Worm (Caenorhabditis elegans) whole organism, mixed stage, embryonic: ENCODE data around the gene F41G3.3.

Experiments
- M03D4.4 ChIP-seq: sonication (generic microtip); optimal IDR thresholded peaks from 2 replicates; lab custom pipeline; 2017; ENCODE audit warnings: mild to moderate bottlenecking, missing genetic modification characterization, missing compliant biosample characterization
- bed-3 ChIP-seq: fragments of 200-800 bp; sonication (Bioruptor generic); optimal IDR thresholded peaks from 3 replicates; lab custom pipeline; 2018; ENCODE audit warnings: mild to moderate bottlenecking, missing genetic modification characterization, moderate library complexity, missing compliant biosample characterization
- blmp-1 ChIP-seq: fragments of 150-350 bp; optimal IDR thresholded peaks from 2 replicates; lab custom pipeline; 2014; ENCODE audit warnings: missing biosample characterization, missing genetic modification characterization
- ceh-39 ChIP-seq: fragments of 150-350 bp; optimal IDR thresholded peaks from 2 replicates; lab custom pipeline; 2014; ENCODE audit warnings: missing biosample characterization, missing genetic modification characterization
- ceh-43 ChIP-seq: fragments of 200-800 bp; sonication (Bioruptor generic); optimal IDR thresholded peaks from 2 replicates; lab custom pipeline; 2018; ENCODE audit warnings: mild to moderate bottlenecking, missing genetic modification characterization, moderate library complexity, missing compliant biosample characterization
- ceh-83 ChIP-seq: fragments of 200-800 bp; sonication (Bioruptor generic); optimal IDR thresholded peaks from 2 replicates; lab custom pipeline; 2018; ENCODE audit warnings: mild to moderate bottlenecking, missing genetic modification characterization, missing compliant biosample characterization
- ces-1 ChIP-seq: fragments of 150-350 bp; optimal IDR thresholded peaks from 2 replicates; lab custom pipeline; 2014; ENCODE audit warnings: missing biosample characterization, missing genetic modification reagents, missing genetic modification characterization
- cnd-1 ChIP-seq: fragments of 200-800 bp; sonication (Bioruptor generic); optimal IDR thresholded peaks from 2 replicates; lab custom pipeline; 2018; ENCODE audit warnings: mild to moderate bottlenecking, missing genetic modification characterization, missing compliant biosample characterization
- drap-1 ChIP-seq: fragments of 200-800 bp; sonication (Bioruptor generic); optimal IDR thresholded peaks from 3 replicates; lab custom pipeline; 2018; ENCODE audit warnings: mild to moderate bottlenecking, missing genetic modification characterization, missing compliant biosample characterization
- elt-1 ChIP-seq: sonication (generic microtip); optimal IDR thresholded peaks from 2 replicates; lab custom pipeline; 2017; ENCODE audit warnings: missing genetic modification characterization, mild to moderate bottlenecking, missing compliant biosample characterization, antibody characterized with exemption, moderate library complexity, borderline replicate concordance; ENCODE audit not compliant: insufficient read depth
- flh-1 ChIP-seq: fragments of 200-800 bp; sonication (Bioruptor generic); optimal IDR thresholded peaks from 2 replicates; lab custom pipeline; 2018; ENCODE audit warnings: mild to moderate bottlenecking, missing genetic modification characterization, moderate library complexity, missing compliant biosample characterization
- hlh-1 ChIP-seq: fragments of 150-350 bp; optimal IDR thresholded peaks from 2 replicates; lab custom pipeline; 2014; ENCODE audit warnings: missing biosample characterization, missing genetic modification reagents, missing genetic modification characterization
- lin-13 ChIP-seq: fragments of 150-350 bp; optimal IDR thresholded peaks from 2 replicates; lab custom pipeline; 2014; ENCODE audit warnings: missing biosample characterization, missing genetic modification characterization
- lin-32 ChIP-seq: fragments of 200-800 bp; sonication (Bioruptor generic); optimal IDR thresholded peaks from 2 replicates; lab custom pipeline; 2018; ENCODE audit warnings: mild to moderate bottlenecking, missing genetic modification characterization, missing compliant biosample characterization
- lsy-2 ChIP-seq: fragments of 150-350 bp; optimal IDR thresholded peaks from 2 replicates; lab custom pipeline; 2014; ENCODE audit warnings: missing biosample characterization, missing genetic modification characterization
- mab-5 ChIP-seq: fragments of 150-350 bp; optimal IDR thresholded peaks from 2 replicates; lab custom pipeline; 2014; ENCODE audit warnings: missing biosample characterization, missing genetic modification characterization
- mls-2 ChIP-seq: sonication (generic microtip); optimal IDR thresholded peaks from 2 replicates; lab custom pipeline; 2016; ENCODE audit warnings: mild to moderate bottlenecking, missing genetic modification characterization, moderate library complexity, missing compliant biosample characterization
- nhr-12 ChIP-seq: fragments of 150-350 bp; optimal IDR thresholded peaks from 2 replicates; lab custom pipeline; 2014; ENCODE audit warnings: missing biosample characterization, missing genetic modification characterization
- nhr-237 ChIP-seq: fragments of 150-350 bp; optimal IDR thresholded peaks from 2 replicates; lab custom pipeline; 2014; ENCODE audit warnings: missing biosample characterization, missing genetic modification characterization
- nhr-28 ChIP-seq: fragments of 150-350 bp; optimal IDR thresholded peaks from 2 replicates; lab custom pipeline; 2014; ENCODE audit warnings: missing biosample characterization, missing genetic modification characterization
- nhr-76 ChIP-seq: sonication (generic microtip); optimal IDR thresholded peaks from 2 replicates; lab custom pipeline; 2017; ENCODE audit warnings: missing biosample characterization, missing genetic modification characterization
- pha-4 ChIP-seq: fragments of 150-350 bp; optimal IDR thresholded peaks from 2 replicates; lab custom pipeline; 2018; ENCODE audit warnings: missing biosample characterization, missing genetic modification reagents, missing genetic modification characterization
- sem-2 ChIP-seq: fragments of 200-800 bp; sonication (Bioruptor generic); optimal IDR thresholded peaks from 2 replicates; lab custom pipeline; 2018; ENCODE audit warnings: mild to moderate bottlenecking, missing genetic modification characterization, missing compliant biosample characterization
- tbx-8 ChIP-seq: fragments of 200-800 bp; sonication (Bioruptor generic); optimal IDR thresholded peaks from 2 replicates; lab custom pipeline; 2018; ENCODE audit warnings: mild to moderate bottlenecking, missing genetic modification characterization, moderate library complexity, missing compliant biosample characterization
- unc-120 ChIP-seq: sonication (generic microtip); optimal IDR thresholded peaks from 2 replicates; lab custom pipeline; 2017; ENCODE audit warnings: missing genetic modification characterization, missing compliant biosample characterization; ENCODE audit not compliant: poor library complexity, severe bottlenecking
- unc-39 ChIP-seq: fragments of 150-350 bp; optimal IDR thresholded peaks from 2 replicates; lab custom pipeline; 2014; ENCODE audit warnings: missing biosample characterization, missing genetic modification characterization
- unc-62 ChIP-seq: fragments of 150-350 bp; optimal IDR thresholded peaks from 2 replicates; lab custom pipeline; 2014; ENCODE audit warnings: missing biosample characterization, missing genetic modification reagents, missing genetic modification characterization
- zip-8 ChIP-seq: fragments of 150-350 bp; optimal IDR thresholded peaks from 2 replicates; lab custom pipeline; 2014; ENCODE audit warnings: missing biosample characterization, missing genetic modification characterization
- ztf-11 ChIP-seq: fragments of 150-350 bp; optimal IDR thresholded peaks from 2 replicates; lab custom pipeline; 2014; ENCODE audit warnings: missing biosample characterization, missing genetic modification characterization

Gene F41G3.3

DNA sequence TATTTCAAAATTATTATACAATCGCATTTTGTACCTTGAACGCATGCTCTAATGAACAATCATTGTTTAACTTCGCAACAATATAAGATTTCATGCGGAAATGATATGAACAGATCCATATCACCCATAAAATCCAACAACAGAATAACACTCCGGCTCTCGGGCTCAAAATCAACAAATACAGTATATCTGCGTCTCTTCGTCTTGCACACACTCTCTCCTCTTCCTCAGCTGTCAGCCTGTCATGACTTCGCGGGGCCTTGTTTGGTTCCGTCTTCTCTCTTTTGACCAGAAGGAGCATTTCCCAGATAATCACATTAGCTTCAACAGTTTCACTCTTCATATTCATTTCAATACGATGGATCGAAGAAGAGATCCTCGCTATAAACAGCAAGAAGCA, at the start of gene F41G3.3:
TSS of gene F41G3.3 (plus strand) at position 301 of the 400 bp plus-strand sequence.
- TF ChIP-seq flh-1 (GFP tag; lab: Kevin White, UChicago) (no peak), lin-13 (tag; lab: Kevin White, UChicago) (no peak), ces-1 (no peak), tbx-8 (GFP tag; lab: Kevin White, UChicago) (no peak), ceh-39 (tag; lab: Kevin White, UChicago) (no peak), zip-8 (tag; lab: Kevin White, UChicago) (no peak), nhr-28 (tag; lab: Kevin White, UChicago) (no peak), ztf-11 (no peak), blmp-1 (tag; lab: Kevin White, UChicago) (no peak), sem-2 (no peak), M03D4.4 (tag; lab: Kevin White, UChicago) (no peak), pha-4 (no peak), cnd-1 (tag; lab: Kevin White, UChicago) (no peak), elt-1 (tag; lab: Kevin White, UChicago) (no peak), ceh-83 (GFP tag; lab: Kevin White, UChicago) (no peak), hlh-1 (tag; lab: Kevin White, UChicago) (no peak), nhr-237 (tag; lab: Kevin White, UChicago) (no peak), ceh-43 (GFP tag; lab: Kevin White, UChicago) (no peak), nhr-76 (tag; lab: Kevin White, UChicago) (no peak), mab-5 (tag; lab: Kevin White, UChicago) (no peak)

ce11 chrII:6706552-6707091, 49.7 kb upstream of the F41G3.3 start:
- TF ChIP-seq nhr-12 (tag; lab: Kevin White, UChicago) (no peak), ces-1 (peak; percentile 82)

ce11 chrII:6707496-6708260, 48.7 kb upstream of the F41G3.3 start:
- TF ChIP-seq M03D4.4 (tag; lab: Kevin White, UChicago) = no peak
- peak; percentile 49 for TF ChIP-seq ces-1
- TF ChIP-seq nhr-76 (tag; lab: Kevin White, UChicago) = no peak
- no peak for TF ChIP-seq lin-32
- TF ChIP-seq hlh-1 (tag; lab: Kevin White, UChicago) = peak; percentile 61
- no peak for TF ChIP-seq lin-13 (tag; lab: Kevin White, UChicago)
- peak; percentile 50 for TF ChIP-seq unc-62
- peak; percentile 34 for TF ChIP-seq unc-120 (tag; lab: Kevin White, UChicago)
- no peak for TF ChIP-seq unc-39 (tag; lab: Kevin White, UChicago)

DNA sequence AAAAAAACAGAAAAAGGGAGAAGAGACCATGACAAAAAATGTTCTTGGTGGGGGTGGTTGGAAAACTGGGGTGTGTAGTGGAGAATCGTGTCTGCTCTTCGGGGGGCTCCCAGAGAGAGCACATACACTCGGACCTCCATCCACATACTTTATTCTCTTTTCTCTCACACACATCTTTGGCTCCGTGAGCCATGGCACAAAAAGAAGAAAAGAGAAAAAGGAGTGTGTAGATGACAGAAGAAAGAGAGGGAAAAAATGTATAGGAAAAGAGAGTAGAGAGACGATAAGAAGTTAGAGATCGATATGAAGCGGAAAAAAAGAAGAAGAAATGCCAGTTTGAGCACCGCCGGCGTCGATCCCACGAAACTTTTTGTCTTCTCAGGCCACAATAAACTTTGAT, 47.4 kb upstream of the F41G3.3 start:
- TF ChIP-seq bed-3 (no peak), pha-4 (no peak), elt-1 (tag; lab: Kevin White, UChicago) (no peak), ztf-11 (no peak), lin-13 (tag; lab: Kevin White, UChicago) (no peak), mls-2 (tag; lab: Kevin White, UChicago) (no peak), unc-120 (tag; lab: Kevin White, UChicago) (peak; percentile 90), unc-62 (peak; percentile 21)

- TF ChIP-seq zip-8 (tag; lab: Kevin White, UChicago) (no peak), lsy-2 (tag; lab: Kevin White, UChicago) (no peak), cnd-1 (tag; lab: Kevin White, UChicago) (no peak), ces-1 (peak; percentile 96)
Observed at ce11 chrII:6709680-6710079, 46.7 kb upstream of the F41G3.3 start.

DNA sequence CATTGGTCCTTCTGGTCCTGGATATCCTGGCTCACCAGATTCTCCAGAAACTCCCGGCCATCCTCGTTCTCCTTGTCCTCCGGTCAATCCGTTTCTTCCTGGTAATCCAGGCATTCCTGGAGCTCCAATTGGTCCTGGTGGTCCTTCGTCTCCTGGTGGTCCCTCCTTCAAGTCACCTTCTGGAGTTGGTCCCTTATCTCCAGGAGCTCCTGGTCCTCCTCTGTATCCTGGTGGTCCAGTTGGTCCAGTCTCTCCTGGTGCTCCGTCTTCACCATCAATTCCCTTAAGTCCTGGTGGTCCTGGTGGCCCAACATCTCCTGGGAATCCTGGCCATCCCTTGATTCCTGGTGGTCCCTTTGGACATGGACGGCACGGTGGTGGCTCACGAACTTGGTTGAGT, 45.7 kb upstream of the F41G3.3 start:
- TF ChIP-seq bed-3 (no peak), drap-1 (GFP tag; lab: Kevin White, UChicago) (no peak), ces-1 (no peak), M03D4.4 (tag; lab: Kevin White, UChicago) (no peak), lin-32 (no peak), zip-8 (tag; lab: Kevin White, UChicago) (no peak), pha-4 (no peak), ztf-11 (no peak), lsy-2 (tag; lab: Kevin White, UChicago) (no peak)
